Worm (Caenorhabditis elegans) whole organism, young adult: ENCODE results near the gene ZK666.15.

Experiments
- B0336.3 ChIP-seq: fragments of 200-800 bp; sonication (Bioruptor generic); IDR thresholded peaks from 2 replicates; pipeline ENCODE4 v1.3.6; 2022; ENCODE audit warnings: missing genetic modification characterization, missing compliant biosample characterization
- C17E4.6 ChIP-seq: fragments of 200-800 bp; sonication (Bioruptor generic); IDR thresholded peaks from 2 replicates; pipeline ENCODE4 v1.3.6; 2022; ENCODE audit warnings: missing genetic modification reagents, missing genetic modification characterization, missing compliant biosample characterization
- F10E7.11 ChIP-seq: sonication (generic microtip); optimal IDR thresholded peaks from 2 replicates; lab custom pipeline; 2017; ENCODE audit warnings: mild to moderate bottlenecking, missing genetic modification characterization, moderate library complexity, missing compliant biosample characterization
- F23B12.7 ChIP-seq: sonication (generic microtip); optimal IDR thresholded peaks from 2 replicates; lab custom pipeline; 2017; ENCODE audit warnings: missing genetic modification characterization, mild to moderate bottlenecking, missing compliant biosample characterization, antibody characterized with exemption, moderate library complexity; ENCODE audit not compliant: insufficient read depth
- F55B11.4 ChIP-seq: sonication (generic microtip); optimal IDR thresholded peaks from 2 replicates; lab custom pipeline; 2016; ENCODE audit warnings: missing compliant biosample characterization, missing genetic modification characterization, borderline replicate concordance; ENCODE audit not compliant: insufficient read depth
- Y56A3A.18 ChIP-seq: fragments of 200-800 bp; sonication (Bioruptor generic); IDR thresholded peaks from 2 replicates; pipeline ENCODE4 v1.3.6; 2022; ENCODE audit warnings: missing genetic modification reagents, missing genetic modification characterization, missing compliant biosample characterization
- athp-1 ChIP-seq: sonication (generic microtip); optimal IDR thresholded peaks from 2 replicates; lab custom pipeline; 2017; ENCODE audit warnings: mild to moderate bottlenecking, missing genetic modification characterization, missing compliant biosample characterization
- attf-3 ChIP-seq: fragments of 200-800 bp; sonication (Bioruptor generic); conservative IDR thresholded peaks from 2 replicates; pipeline ENCODE4 v1.3.6; 2022; ENCODE audit warnings: missing genetic modification reagents, missing genetic modification characterization, missing compliant biosample characterization
- cebp-1 ChIP-seq, 2 experiments: fragments of 200-800 bp in 1 of 2; sonication (Bioruptor generic) in 1 of 2; sonication (generic microtip) in 1 of 2; IDR thresholded peaks in 1 of 2; optimal IDR thresholded peaks in 1 of 2; 2 replicates each; pipeline versions ENCODE4 v1.3.6 to Lab custom; 2017 to 2022; ENCODE audit warnings: missing compliant biosample characterization in 2 of 2, missing genetic modification characterization in 2 of 2, mild to moderate bottlenecking in 1 of 2, missing genetic modification reagents in 1 of 2, moderate library complexity in 1 of 2
- ceh-100 ChIP-seq: fragments of 200-800 bp; sonication (Bioruptor generic); IDR thresholded peaks from 2 replicates; pipeline ENCODE4 v1.3.6; 2022; ENCODE audit warnings: missing genetic modification reagents, missing genetic modification characterization, missing compliant biosample characterization
- ceh-27 ChIP-seq: fragments of 200-800 bp; sonication (Bioruptor generic); optimal IDR thresholded peaks from 2 replicates; lab custom pipeline; 2018; ENCODE audit warnings: mild to moderate bottlenecking, missing genetic modification characterization, moderate library complexity, missing compliant biosample characterization
- ceh-58 ChIP-seq: fragments of 200-800 bp; sonication (Bioruptor generic); IDR thresholded peaks from 2 replicates; pipeline ENCODE4 v1.3.6; 2022; ENCODE audit warnings: missing genetic modification characterization, missing compliant biosample characterization
- die-1 ChIP-seq: sonication (generic microtip); optimal IDR thresholded peaks from 2 replicates; lab custom pipeline; 2016; ENCODE audit warnings: missing genotype, mild to moderate bottlenecking, missing genetic modification characterization, missing compliant biosample characterization
- dox-1 ChIP-seq: fragments of 200-800 bp; sonication (Bioruptor generic); IDR thresholded peaks from 2 replicates; pipeline ENCODE4 v1.3.6; 2022; ENCODE audit warnings: missing genetic modification reagents, missing genetic modification characterization, missing compliant biosample characterization
- dpff-1 ChIP-seq: sonication (generic microtip); optimal IDR thresholded peaks from 2 replicates; lab custom pipeline; 2017; ENCODE audit warnings: mild to moderate bottlenecking, missing genetic modification characterization, missing compliant biosample characterization
- egl-18 ChIP-seq: fragments of 200-800 bp; sonication (Bioruptor generic); IDR thresholded peaks from 2 replicates; pipeline ENCODE4 v1.3.6; 2022; ENCODE audit warnings: missing genetic modification reagents, missing genetic modification characterization, missing compliant biosample characterization
- hrde-1 ChIP-seq: sonication (generic microtip); optimal IDR thresholded peaks from 2 replicates; lab custom pipeline; 2016; ENCODE audit warnings: missing genetic modification characterization, mild to moderate bottlenecking, missing compliant biosample characterization, moderate library complexity, missing genotype, missing genetic modification reagents, borderline replicate concordance
- hsf-1 ChIP-seq: fragments of 200-800 bp; sonication (Bioruptor generic); IDR thresholded peaks from 2 replicates; pipeline ENCODE4 v1.3.6; 2022; ENCODE audit warnings: missing genetic modification reagents, missing genetic modification characterization, missing compliant biosample characterization
- lin-54 ChIP-seq: fragments of 200-800 bp; sonication (Bioruptor generic); optimal IDR thresholded peaks from 2 replicates; lab custom pipeline; 2018; ENCODE audit warnings: mild to moderate bottlenecking, missing genetic modification characterization, missing compliant biosample characterization
- madf-6 ChIP-seq: fragments of 200-800 bp; sonication (Bioruptor generic); IDR thresholded peaks from 2 replicates; pipeline ENCODE4 v1.3.6; 2022; ENCODE audit warnings: missing genetic modification reagents, missing genetic modification characterization, missing compliant biosample characterization
- madf-8 ChIP-seq: fragments of 200-800 bp; sonication (Bioruptor generic); conservative IDR thresholded peaks from 2 replicates; pipeline ENCODE4 v1.3.6; 2022; ENCODE audit warnings: missing genetic modification reagents, missing genetic modification characterization, missing compliant biosample characterization
- mxl-1 ChIP-seq: sonication (generic microtip); optimal IDR thresholded peaks from 2 replicates; lab custom pipeline; 2016; ENCODE audit warnings: missing genetic modification characterization, missing compliant biosample characterization
- nhr-27 ChIP-seq: fragments of 200-800 bp; sonication (Bioruptor generic); optimal IDR thresholded peaks from 2 replicates; lab custom pipeline; 2018; ENCODE audit warnings: mild to moderate bottlenecking, missing genetic modification characterization, moderate library complexity, missing compliant biosample characterization
- nhr-80 ChIP-seq: sonication (generic microtip); optimal IDR thresholded peaks from 2 replicates; lab custom pipeline; 2016; ENCODE audit warnings: missing genetic modification characterization, missing compliant biosample characterization
- snpc-1.3 ChIP-seq: sonication (generic microtip); optimal IDR thresholded peaks from 2 replicates; lab custom pipeline; 2017; ENCODE audit warnings: missing genetic modification characterization, mild to moderate bottlenecking, missing compliant biosample characterization, antibody characterized with exemption, moderate library complexity, missing genotype, missing genetic modification reagents; ENCODE audit not compliant: insufficient read depth
- ztf-18 ChIP-seq: sonication (generic microtip); optimal IDR thresholded peaks from 2 replicates; lab custom pipeline; 2016; ENCODE audit warnings: missing genotype, mild to moderate bottlenecking, missing genetic modification characterization, missing compliant biosample characterization
- ztf-3 ChIP-seq: fragments of 200-800 bp; sonication (Bioruptor generic); optimal IDR thresholded peaks from 2 replicates; lab custom pipeline; 2018; ENCODE audit warnings: mild to moderate bottlenecking, missing genetic modification characterization, missing compliant biosample characterization
- ztf-6 ChIP-seq: fragments of 200-800 bp; sonication (Bioruptor generic); IDR thresholded peaks from 2 replicates; pipeline ENCODE4 v1.3.6; 2022; ENCODE audit warnings: missing genetic modification reagents, missing genetic modification characterization, missing compliant biosample characterization

ZK666.15 gene

DNA sequence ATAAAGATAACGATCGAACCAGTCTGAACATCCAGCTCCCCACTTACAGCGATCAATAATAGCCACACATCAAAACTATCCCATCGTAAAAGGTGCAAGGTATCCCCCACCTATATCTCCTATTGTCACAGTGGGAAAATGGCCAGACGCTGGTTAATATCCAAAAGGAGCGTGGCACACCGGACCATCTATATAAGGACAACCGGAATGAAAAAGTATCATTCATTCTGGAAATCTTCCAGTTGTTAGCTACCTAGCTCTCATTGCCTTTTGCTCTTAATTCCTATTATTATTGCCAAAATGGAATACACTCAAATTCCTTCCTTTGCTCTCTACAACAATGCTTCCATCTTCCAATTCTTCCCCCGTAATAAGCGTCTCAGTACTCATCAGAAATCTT, 9.9 kb upstream of the ZK666.15 start, which contains the start of gene ZK666.4:
Gene ZK666.4, plus strand, starts transcription at position 301 of the 400 bp plus-strand sequence.
- TF ChIP-seq C17E4.6 (GFP tag; lab: Robert Waterston, UW) = no peak
- no peak for TF ChIP-seq dox-1 (GFP tag; lab: Robert Waterston, UW)

DNA sequence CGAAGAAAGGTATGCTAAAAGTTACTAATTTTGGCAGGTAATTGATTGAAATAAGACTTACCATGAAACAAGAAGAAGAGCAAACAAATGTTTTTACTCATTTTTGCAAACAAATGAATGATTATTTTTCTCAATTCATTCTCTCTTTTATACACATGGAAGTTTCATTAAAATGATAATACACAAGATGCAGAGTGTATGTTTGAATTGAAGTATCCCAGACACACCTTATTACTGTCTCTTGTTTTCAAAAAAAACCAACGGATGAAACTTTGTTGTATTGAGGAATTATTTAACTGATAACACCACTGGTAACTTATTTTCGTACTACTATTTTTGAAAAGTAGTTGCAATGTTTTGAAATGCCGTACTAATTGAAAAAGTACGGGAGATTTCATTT, 7.5 kb upstream of the ZK666.15 start, which contains the start of gene clec-59:
Gene clec-59, minus strand, starts transcription at position 101 of the 400 bp plus-strand sequence.
- TF ChIP-seq hsf-1 (GFP tag; lab: Robert Waterston, UW) (no peak), Y56A3A.18 (no peak), ceh-58 (GFP tag; lab: Robert Waterston, UW) (no peak), snpc-1.3 (tag; lab: Kevin White, UChicago) (no peak), die-1 (no peak), nhr-27 (no peak), lin-54 (GFP tag; lab: Kevin White, UChicago) (no peak), madf-8 (GFP tag; lab: Robert Waterston, UW) (no peak), ztf-3 (GFP tag; lab: Kevin White, UChicago) (no peak)

- no peak for TF ChIP-seq nhr-80 (tag; lab: Kevin White, UChicago)
- no peak for TF ChIP-seq athp-1 (tag; lab: Kevin White, UChicago)
- no peak for TF ChIP-seq F23B12.7
- no peak for TF ChIP-seq madf-6
- TF ChIP-seq ztf-18 (tag; lab: Kevin White, UChicago) = no peak
- no peak for TF ChIP-seq ceh-100 (GFP tag; lab: Robert Waterston, UW)
These were observed 6.8 kb upstream of the ZK666.15 start for ce11 chrII:10480043-10480442.

DNA sequence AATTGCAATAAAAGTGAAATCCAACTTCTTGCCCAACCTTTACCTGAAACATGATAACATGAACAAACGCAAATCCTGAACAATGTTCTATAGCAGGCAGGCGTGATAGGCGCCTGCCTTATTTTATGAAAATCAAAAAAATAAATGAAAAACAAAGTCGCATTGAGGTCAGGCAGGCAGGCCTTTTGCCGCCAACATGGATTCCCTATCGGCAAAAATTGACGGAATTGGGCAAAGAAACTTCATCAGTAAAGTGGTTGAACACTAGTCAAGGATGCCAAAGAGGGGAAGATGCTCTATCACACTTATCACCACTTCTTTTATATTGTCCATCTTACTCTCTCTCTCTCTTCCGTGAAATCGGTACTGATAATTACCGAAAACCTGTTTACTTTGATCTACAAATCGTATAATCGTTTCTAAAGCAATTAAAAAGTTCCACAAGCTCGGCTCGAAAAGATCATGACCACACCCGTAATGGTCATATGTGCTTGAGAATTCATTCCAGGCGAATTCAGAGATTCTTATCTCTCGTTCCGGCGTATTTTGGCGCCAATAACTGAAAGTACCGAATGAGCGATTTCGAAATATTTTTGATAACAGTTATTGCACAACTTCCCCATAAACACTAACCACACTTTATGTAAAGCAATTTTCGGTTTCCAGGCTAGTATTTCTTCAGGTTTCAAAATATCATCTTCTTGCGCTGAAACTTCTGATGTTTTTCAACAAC, 4.8 kb upstream of the ZK666.15 start, which contains the start of the genes clec-60 and ZK666.11:
Gene clec-60, minus strand, starts transcription at position 51 of the 733 bp plus-strand sequence.
Gene ZK666.11, plus strand, starts transcription at position 699 of the 733 bp plus-strand sequence.
- peak; percentile 6 for TF ChIP-seq nhr-80 (tag; lab: Kevin White, UChicago)
- TF ChIP-seq cebp-1 (GFP tag; IDR thresholded peaks at IDR 0.05; lab: Robert Waterston, UW) = 0 out of 2 replicates have a peak, but pooled peaks have one; percentile 49
- no peak for TF ChIP-seq cebp-1 (tag; optimal IDR thresholded peaks at IDR 0.05; lab: Kevin White, UChicago)
- TF ChIP-seq hrde-1 (tag; lab: Kevin White, UChicago) = no peak

- TF ChIP-seq nhr-80 (tag; lab: Kevin White, UChicago) (peak; percentile 10), ztf-6 (GFP tag; lab: Robert Waterston, UW) (no peak)
These were observed 3.9 kb upstream of the ZK666.15 start for ce11 chrII:10482899-10483298.

DNA sequence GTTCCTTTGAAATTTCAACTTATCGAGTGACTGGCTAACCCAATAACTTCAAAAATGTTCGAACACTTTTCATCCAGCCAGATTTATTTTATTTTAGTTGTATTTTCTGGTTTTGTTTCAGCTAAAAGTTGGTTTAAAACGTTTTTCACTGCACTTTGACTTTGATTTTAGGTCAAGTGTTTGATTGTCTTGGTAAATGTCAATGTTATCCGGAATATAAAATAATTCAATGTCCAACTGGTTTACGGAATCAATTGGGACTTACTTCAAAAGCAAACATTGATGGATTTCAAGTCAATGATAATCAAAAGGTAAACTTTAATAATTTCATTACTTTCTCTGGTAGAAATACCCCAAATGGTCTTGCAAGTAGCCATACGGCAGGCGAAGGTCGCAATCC, 3.0 kb upstream of the ZK666.15 start:
- no peak for TF ChIP-seq attf-3 (GFP tag; lab: Robert Waterston, UW)
- no peak for TF ChIP-seq ceh-27 (GFP tag; lab: Kevin White, UChicago)
- no peak for TF ChIP-seq F10E7.11 (tag; lab: Kevin White, UChicago)
- no peak for TF ChIP-seq hrde-1 (tag; lab: Kevin White, UChicago)
- no peak for TF ChIP-seq ceh-100 (GFP tag; lab: Robert Waterston, UW)
- no peak for TF ChIP-seq mxl-1
- no peak for TF ChIP-seq egl-18
- TF ChIP-seq B0336.3 = no peak
- no peak for TF ChIP-seq dpff-1 (tag; lab: Kevin White, UChicago)
- TF ChIP-seq F55B11.4 = no peak
